Fruit fly (Drosophila melanogaster): ENCODE measurements around the gene Droj2.

DNA sequence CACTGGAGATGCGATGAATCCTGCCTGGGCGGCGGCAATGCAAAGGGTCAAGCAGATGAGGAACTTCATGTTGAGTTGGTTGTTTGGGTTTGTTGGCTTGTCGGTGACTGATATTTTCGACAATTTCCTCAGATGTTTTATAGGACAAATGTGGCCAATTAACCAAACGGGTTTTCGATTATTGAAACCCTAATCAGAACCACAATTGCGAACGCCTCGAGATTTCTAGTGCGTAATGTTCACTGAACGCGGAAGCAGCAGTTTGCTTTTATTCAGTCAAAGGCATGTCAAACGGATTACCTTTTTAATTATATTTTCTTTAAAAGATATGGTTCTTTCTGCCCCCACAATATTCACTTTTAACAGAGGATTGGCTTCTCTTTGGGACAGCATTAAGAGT is 15.1 kb downstream of the Droj2 start, which contains the start of gene CG14374:
- TF ChIP-seq Ets98B (GFP tag; IDR thresholded peaks at IDR 0.05) (no peak), EcR (GFP tag; optimal IDR thresholded peaks at IDR 0.05) (no peak), Pif1A (GFP tag; optimal IDR thresholded peaks at IDR 0.05) (no peak), gl (tag; optimal IDR thresholded peaks at IDR 0.05) (no peak), Pif1B (GFP tag; optimal IDR thresholded peaks at IDR 0.05) (no peak), rn (GFP tag; IDR thresholded peaks at IDR 0.05) (no peak), fd96Ca (GFP tag; IDR thresholded peaks at IDR 0.05) (no peak), CG14655 (GFP tag; optimal IDR thresholded peaks at IDR 0.05) (no peak), CG10348 (GFP tag; IDR thresholded peaks at IDR 0.05) (no peak), CG15710 (tag; optimal IDR thresholded peaks at IDR 0.05) (no peak)

Measured in whole organism, pupa.